Worm (Caenorhabditis elegans) whole organism, dauer: ENCODE measurements around the gene Y50D4A.6.

Experiments used
- unc-62 ChIP-seq: sonication (generic microtip); optimal IDR thresholded peaks from 2 replicates; lab custom pipeline; 2017; ENCODE audit warnings: missing biosample characterization, missing genetic modification reagents, missing genetic modification characterization

Y50D4A.6 gene

DNA sequence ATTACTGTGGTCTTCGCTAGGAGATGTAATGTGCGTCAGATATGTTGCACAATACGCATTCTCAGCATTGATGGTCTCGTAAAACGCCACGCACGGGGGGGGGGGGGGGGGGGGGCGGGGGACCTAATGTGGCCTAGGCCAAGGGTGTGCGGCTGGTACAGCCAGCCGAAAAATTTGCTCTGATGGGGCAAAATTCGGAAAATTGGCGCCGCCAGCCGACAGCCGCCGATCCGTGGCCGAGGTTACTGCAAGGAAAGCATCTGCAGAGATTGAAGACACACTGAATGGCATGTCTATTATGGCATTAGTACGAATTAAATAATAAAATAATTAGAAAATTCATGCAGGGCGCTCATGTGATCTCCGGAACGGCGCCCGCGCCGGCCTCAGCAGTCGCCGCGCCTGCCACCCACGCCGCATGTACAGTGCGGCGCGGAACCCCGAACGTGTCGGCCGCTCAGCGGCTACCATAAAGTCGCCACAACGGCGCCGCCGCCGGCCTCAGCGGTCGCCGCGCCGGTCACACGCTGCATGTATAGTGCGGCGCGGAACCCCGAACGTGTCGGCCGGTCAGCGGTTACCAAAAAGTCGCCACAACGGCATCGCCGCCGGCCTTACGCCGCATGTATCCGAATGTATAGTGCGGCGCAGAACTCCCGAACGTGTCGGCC lies at the start of gene Y50D4A.6:
Gene Y50D4A.6 (minus strand): TSS at position 51 of the 671 bp plus-strand sequence.
- no peak for TF ChIP-seq unc-62 (GFP tag; lab: Kevin White, UChicago)

ce11 chrV:1244021-1244708 lies 45.1 kb upstream of the Y50D4A.6 start:
- TF ChIP-seq unc-62 (GFP tag; lab: Kevin White, UChicago): no peak

- TF ChIP-seq unc-62 (GFP tag; lab: Kevin White, UChicago): no peak
Measured at ce11 chrV:1243011-1243410, 43.9 kb upstream of the Y50D4A.6 start.

- no peak for TF ChIP-seq unc-62 (GFP tag; lab: Kevin White, UChicago)
Measured at ce11 chrV:1242432-1242831, 43.4 kb upstream of the Y50D4A.6 start.

ce11 chrV:1236333-1237068 lies 37.4 kb upstream of the Y50D4A.6 start:
- TF ChIP-seq unc-62 (GFP tag; lab: Kevin White, UChicago): no peak

- no peak for TF ChIP-seq unc-62 (GFP tag; lab: Kevin White, UChicago)
Measured at ce11 chrV:1235355-1235754, 36.3 kb upstream of the Y50D4A.6 start, which contains the start of gene madd-2. Gene madd-2, minus strand, starts transcription at chrV:1235455.

DNA sequence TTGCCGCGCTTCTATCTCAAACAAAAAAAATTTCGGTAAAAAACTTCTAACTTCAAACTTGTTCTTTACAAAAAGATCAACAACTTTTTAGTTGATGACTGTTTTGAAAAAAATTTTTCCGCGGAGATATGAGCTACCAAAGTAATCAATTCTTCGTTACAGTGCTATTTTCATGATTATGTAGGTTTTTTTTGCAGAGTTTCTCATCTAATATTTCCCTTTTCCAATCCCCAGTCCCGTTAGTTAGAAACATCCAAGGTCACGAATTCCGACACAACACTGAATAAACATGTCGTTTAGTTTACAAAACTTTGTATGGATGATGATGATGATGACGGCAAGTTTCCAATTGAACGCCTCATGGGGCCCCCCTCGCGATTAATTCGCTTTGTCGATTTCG lies 33.5 kb upstream of the Y50D4A.6 start:
- no peak for TF ChIP-seq unc-62 (GFP tag; lab: Kevin White, UChicago)

ce11 chrV:1230540-1230939 lies 31.5 kb upstream of the Y50D4A.6 start:
- no peak for TF ChIP-seq unc-62 (GFP tag; lab: Kevin White, UChicago)

ce11 chrV:1228884-1229662 lies 30.0 kb upstream of the Y50D4A.6 start:
- no peak for TF ChIP-seq unc-62 (GFP tag; lab: Kevin White, UChicago)

ce11 chrV:1227756-1228665 lies 28.9 kb upstream of the Y50D4A.6 start:
- no peak for TF ChIP-seq unc-62 (GFP tag; lab: Kevin White, UChicago)

DNA sequence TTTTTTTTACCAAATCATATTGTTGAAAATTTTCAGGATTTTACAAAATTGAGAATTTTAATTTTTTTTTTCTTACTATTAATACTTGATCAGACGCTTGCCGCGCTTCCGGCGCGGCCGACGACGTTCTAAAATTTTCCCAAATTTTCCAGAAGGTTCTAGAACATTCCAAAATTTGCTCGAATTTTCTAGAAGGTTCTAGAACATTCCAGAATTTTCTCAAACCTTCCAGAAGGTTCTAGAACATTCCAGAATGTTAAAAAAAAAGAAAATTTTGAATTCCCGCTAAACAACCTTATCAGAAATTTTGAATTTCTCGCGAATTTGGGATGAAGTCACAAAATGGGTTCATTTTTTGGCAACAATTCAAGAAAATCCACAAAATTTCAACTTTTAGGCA lies 27.2 kb upstream of the Y50D4A.6 start:
- TF ChIP-seq unc-62 (GFP tag; lab: Kevin White, UChicago): no peak

DNA sequence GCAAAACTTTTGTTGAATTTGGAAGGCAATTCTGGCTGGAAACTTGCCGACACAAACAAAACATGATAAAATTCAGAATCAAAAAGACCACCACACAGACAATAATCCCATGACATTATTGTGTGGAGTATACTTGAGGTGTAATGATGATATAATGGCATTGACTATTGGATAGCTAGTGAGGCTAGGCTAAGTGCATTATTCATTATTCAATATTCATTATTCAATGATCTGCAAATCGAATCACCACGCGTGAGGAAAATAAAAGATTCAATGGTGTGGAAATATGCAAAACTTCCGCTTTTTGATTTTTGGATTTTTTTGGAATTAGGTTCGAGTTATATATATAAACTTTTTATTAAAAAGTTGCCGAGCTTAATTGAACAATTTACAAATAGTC lies 24.5 kb upstream of the Y50D4A.6 start:
- no peak for TF ChIP-seq unc-62 (GFP tag; lab: Kevin White, UChicago)

- TF ChIP-seq unc-62 (GFP tag; lab: Kevin White, UChicago): no peak
Measured at ce11 chrV:1220509-1220908, 21.4 kb upstream of the Y50D4A.6 start, which contains the start of gene Y50D4A.10. Gene Y50D4A.10, minus strand, starts transcription at chrV:1220565.

ce11 chrV:1207589-1207988 lies 8.5 kb upstream of the Y50D4A.6 start, which contains the start of gene Y50D4A.1:
Gene Y50D4A.1, plus strand, starts transcription at chrV:1207889.
- TF ChIP-seq unc-62 (GFP tag; lab: Kevin White, UChicago): no peak
